Fruit fly (Drosophila melanogaster) whole organism, embryonic: ENCODE results near the gene CG3078.

Source experiments
- Atf3 ChIP-seq: fragments of 200-800 bp; sonication (Bioruptor generic); optimal IDR thresholded peaks from 3 replicates; lab custom pipeline; 2016; ENCODE audit warnings: missing biosample characterization, missing genetic modification characterization
- BEAF-32 ChIP-seq: fragments of 200-800 bp; sonication (Bioruptor generic); optimal IDR thresholded peaks from 3 replicates; lab custom pipeline; 2017; ENCODE audit warnings: missing biosample characterization, missing genetic modification characterization, mild to moderate bottlenecking, moderate library complexity, missing genetic modification reagents
- BtbVII ChIP-seq: fragments of 200-800 bp; sonication (Bioruptor generic); optimal IDR thresholded peaks from 3 replicates; lab custom pipeline; 2017; ENCODE audit warnings: missing biosample characterization, mild to moderate bottlenecking, missing genetic modification characterization
- CG10274 ChIP-seq: fragments of 200-800 bp; sonication (Bioruptor generic); optimal IDR thresholded peaks from 3 replicates; lab custom pipeline; 2017; ENCODE audit warnings: missing biosample characterization, mild to moderate bottlenecking, missing genetic modification characterization
- CG10543 ChIP-seq: fragments of 200-800 bp; sonication (Bioruptor generic); optimal IDR thresholded peaks from 3 replicates; lab custom pipeline; 2017; ENCODE audit warnings: missing biosample characterization, mild to moderate bottlenecking, missing genetic modification characterization, moderate library complexity
- CG11093 ChIP-seq: fragments of 200-800 bp; sonication (Bioruptor generic); IDR thresholded peaks from 3 replicates; pipeline ENCODE4 v1.3.6; 2022; ENCODE audit warnings: missing biosample characterization, missing genetic modification characterization
- CG11696 ChIP-seq: fragments of 200-800 bp; sonication (Bioruptor generic); IDR thresholded peaks from 2 replicates; pipeline ENCODE4 v1.3.6; 2022; ENCODE audit warnings: missing biosample characterization, missing genetic modification characterization
- CG12071 ChIP-seq: fragments of 200-800 bp; sonication (Bioruptor generic); optimal IDR thresholded peaks from 3 replicates; lab custom pipeline; 2018; ENCODE audit warnings: missing biosample characterization, mild to moderate bottlenecking, missing genetic modification characterization
- CG12659 ChIP-seq: fragments of 200-800 bp; sonication (Bioruptor generic); optimal IDR thresholded peaks from 3 replicates; lab custom pipeline; 2017; ENCODE audit warnings: mild to moderate bottlenecking, missing biosample characterization, missing genetic modification reagents, missing genetic modification characterization
- CG13894 ChIP-seq: fragments of 200-800 bp; sonication (Bioruptor generic); optimal IDR thresholded peaks from 3 replicates; lab custom pipeline; 2018; ENCODE audit warnings: missing biosample characterization, mild to moderate bottlenecking, missing genetic modification characterization, moderate library complexity
- CG14050 ChIP-seq: fragments of 200-800 bp; sonication (Bioruptor generic); IDR thresholded peaks from 3 replicates; pipeline ENCODE4 v1.3.6; 2022; ENCODE audit warnings: missing biosample characterization, missing genetic modification characterization
- CG14441 ChIP-seq: fragments of 200-800 bp; sonication (Bioruptor generic); IDR thresholded peaks from 2 replicates; pipeline ENCODE4 v1.3.6; 2022; ENCODE audit warnings: missing biosample characterization, missing genetic modification characterization
- CG15073 ChIP-seq: fragments of 200-800 bp; sonication (Bioruptor generic); optimal IDR thresholded peaks from 2 replicates; lab custom pipeline; 2016; ENCODE audit warnings: missing biosample characterization, missing genetic modification characterization
- CG15601 ChIP-seq: fragments of 200-800 bp; sonication (Bioruptor generic); optimal IDR thresholded peaks from 3 replicates; lab custom pipeline; 2019; ENCODE audit warnings: missing biosample characterization, mild to moderate bottlenecking, missing genetic modification characterization, moderate library complexity
- CG1647 ChIP-seq: fragments of 200-800 bp; sonication (Bioruptor generic); optimal IDR thresholded peaks from 3 replicates; lab custom pipeline; 2016; ENCODE audit warnings: missing biosample characterization, missing genetic modification characterization
- CG16815 ChIP-seq: fragments of 200-800 bp; sonication (Bioruptor generic); optimal IDR thresholded peaks from 3 replicates; lab custom pipeline; 2017; ENCODE audit warnings: missing biosample characterization, mild to moderate bottlenecking, missing genetic modification characterization
- CG18262 ChIP-seq: fragments of 200-800 bp; optimal IDR thresholded peaks from 3 replicates; lab custom pipeline; 2019; ENCODE audit warnings: missing biosample characterization, mild to moderate bottlenecking, missing genetic modification characterization, moderate library complexity
- CG30431 ChIP-seq: fragments of 200-800 bp; sonication (Bioruptor generic); optimal IDR thresholded peaks from 2 replicates; lab custom pipeline; 2017; ENCODE audit warnings: missing biosample characterization, missing genetic modification characterization
- CG34224 ChIP-seq: fragments of 200-800 bp; sonication (Bioruptor generic); IDR thresholded peaks from 3 replicates; pipeline ENCODE4 v1.3.6; 2022; ENCODE audit warnings: missing biosample characterization, missing genetic modification characterization; ENCODE audit not compliant: partially characterized antibody
- CG3995 ChIP-seq: fragments of 200-800 bp; sonication (Bioruptor generic); optimal IDR thresholded peaks from 3 replicates; lab custom pipeline; 2016; ENCODE audit warnings: missing biosample characterization, missing genetic modification characterization
- CG4282 ChIP-seq: fragments of 200-800 bp; sonication (Bioruptor generic); optimal IDR thresholded peaks from 2 replicates; lab custom pipeline; 2016; ENCODE audit warnings: missing biosample characterization, missing genetic modification characterization
- CG4707 ChIP-seq: fragments of 200-800 bp; sonication (Bioruptor generic); optimal IDR thresholded peaks from 2 replicates; lab custom pipeline; 2018; ENCODE audit warnings: missing biosample characterization, mild to moderate bottlenecking, missing genetic modification characterization, moderate library complexity
- CG5245 ChIP-seq: fragments of 200-800 bp; sonication (Bioruptor generic); optimal IDR thresholded peaks from 3 replicates; lab custom pipeline; 2016; ENCODE audit warnings: missing biosample characterization, missing genetic modification characterization
- CG5953 ChIP-seq: fragments of 200-800 bp; sonication (Bioruptor generic); IDR thresholded peaks from 2 replicates; pipeline ENCODE4 v1.3.6; 2022; ENCODE audit warnings: missing biosample characterization, missing genetic modification characterization
- CG7839 ChIP-seq: fragments of 200-800 bp; sonication (Bioruptor generic); optimal IDR thresholded peaks from 3 replicates; lab custom pipeline; 2018; ENCODE audit warnings: missing biosample characterization, mild to moderate bottlenecking, missing genetic modification characterization, moderate library complexity
- D19A ChIP-seq: fragments of 200-800 bp; optimal IDR thresholded peaks from 3 replicates; lab custom pipeline; 2019; ENCODE audit warnings: missing biosample characterization, mild to moderate bottlenecking, missing genetic modification characterization, moderate library complexity
- Dip3 ChIP-seq: fragments of 200-800 bp; sonication (Bioruptor generic); optimal IDR thresholded peaks from 3 replicates; lab custom pipeline; 2016; ENCODE audit warnings: missing biosample characterization, missing genetic modification characterization
- Fer2 ChIP-seq: fragments of 200-800 bp; sonication (Bioruptor generic); optimal IDR thresholded peaks from 2 replicates; lab custom pipeline; 2018; ENCODE audit warnings: missing biosample characterization, mild to moderate bottlenecking, missing genetic modification characterization, moderate library complexity
- HLH4C ChIP-seq: fragments of 200-800 bp; sonication (Bioruptor generic); IDR thresholded peaks from 3 replicates; pipeline ENCODE4 v1.3.6; 2022; ENCODE audit warnings: missing biosample characterization, missing genetic modification characterization; ENCODE audit not compliant: partially characterized antibody
- HLHmδ ChIP-seq: fragments of 200-800 bp; sonication (Bioruptor generic); optimal IDR thresholded peaks from 2 replicates; lab custom pipeline; 2018; ENCODE audit warnings: missing biosample characterization, mild to moderate bottlenecking, missing genetic modification characterization, moderate library complexity
- Jarid2 ChIP-seq: fragments of 200-800 bp; sonication (Bioruptor generic); optimal IDR thresholded peaks from 3 replicates; lab custom pipeline; 2017; ENCODE audit warnings: mild to moderate bottlenecking, missing biosample characterization, missing genetic modification reagents, missing genetic modification characterization
- Myb ChIP-seq: fragments of 200-800 bp; sonication (Bioruptor generic); optimal IDR thresholded peaks from 2 replicates; lab custom pipeline; 2016; ENCODE audit warnings: missing biosample characterization, missing genetic modification characterization
- Nf-YA ChIP-seq: fragments of 200-800 bp; sonication (Bioruptor generic); IDR thresholded peaks from 2 replicates; pipeline ENCODE4 v1.3.6; 2022; ENCODE audit warnings: missing biosample characterization, missing genetic modification characterization
- Oaz ChIP-seq: fragments of 200-800 bp; sonication (Bioruptor generic); IDR thresholded peaks from 2 replicates; pipeline ENCODE4 v1.3.6; 2022; ENCODE audit warnings: missing biosample characterization, missing genetic modification characterization
- Ravus ChIP-seq: fragments of 200-800 bp; sonication (Bioruptor generic); IDR thresholded peaks from 2 replicates; pipeline ENCODE4 v1.3.6; 2022; ENCODE audit warnings: missing biosample characterization, missing genetic modification characterization
- Usf ChIP-seq: fragments of 200-800 bp; sonication (Bioruptor generic); optimal IDR thresholded peaks from 2 replicates; lab custom pipeline; 2017; ENCODE audit warnings: missing genotype, missing biosample characterization, missing genetic modification characterization
- ci ChIP-seq: fragments of 200-800 bp; sonication (Bioruptor generic); IDR thresholded peaks from 3 replicates; pipeline ENCODE4 v1.3.6; 2022; ENCODE audit warnings: missing biosample characterization, missing genetic modification characterization
- danr ChIP-seq: fragments of 200-800 bp; sonication (Bioruptor generic); IDR thresholded peaks from 2 replicates; pipeline ENCODE4 v1.3.6; 2022; ENCODE audit warnings: missing biosample characterization, missing genetic modification characterization
- dmrt99B ChIP-seq: fragments of 200-800 bp; sonication (Bioruptor generic); optimal IDR thresholded peaks from 2 replicates; lab custom pipeline; 2018; ENCODE audit warnings: missing biosample characterization, mild to moderate bottlenecking, missing genetic modification characterization, moderate library complexity
- en ChIP-seq: fragments of 200-800 bp; sonication (Bioruptor generic); optimal IDR thresholded peaks from 2 replicates; lab custom pipeline; 2016; ENCODE audit warnings: missing biosample characterization, missing genetic modification characterization
- h ChIP-seq: fragments of >200 bp; optimal IDR thresholded peaks from 2 replicates; lab custom pipeline; 2017
- her ChIP-seq: fragments of 200-800 bp; sonication (Bioruptor generic); optimal IDR thresholded peaks from 2 replicates; lab custom pipeline; 2016; ENCODE audit warnings: missing biosample characterization, missing genetic modification characterization
- mld ChIP-seq: fragments of 200-800 bp; sonication (Bioruptor generic); IDR thresholded peaks from 3 replicates; pipeline ENCODE4 v1.3.6; 2022; ENCODE audit warnings: missing biosample characterization, missing genetic modification characterization; ENCODE audit not compliant: partially characterized antibody
- otp ChIP-seq: fragments of 200-800 bp; sonication (Bioruptor generic); IDR thresholded peaks from 3 replicates; pipeline ENCODE4, ENCODE4 v1.3.6; 2022; ENCODE audit warnings: missing biosample characterization, missing genetic modification characterization
- pum ChIP-seq: fragments of 200-800 bp; sonication (Bioruptor generic); optimal IDR thresholded peaks from 2 replicates; lab custom pipeline; 2016; ENCODE audit warnings: missing biosample characterization, missing genetic modification characterization
- ro ChIP-seq: fragments of 200-800 bp; sonication (Bioruptor generic); IDR thresholded peaks from 2 replicates; pipeline ENCODE4 v1.3.6; 2022; ENCODE audit warnings: missing biosample characterization, missing genetic modification characterization
- sd ChIP-seq: fragments of 200-800 bp; sonication (Bioruptor generic); optimal IDR thresholded peaks from 3 replicates; lab custom pipeline; 2018; ENCODE audit warnings: missing biosample characterization, mild to moderate bottlenecking, missing genetic modification characterization, moderate library complexity
- tin ChIP-seq: fragments of 200-800 bp; sonication (Bioruptor generic); optimal IDR thresholded peaks from 3 replicates; lab custom pipeline; 2016; ENCODE audit warnings: missing biosample characterization, missing genetic modification characterization
- twi ChIP-seq: fragments of 200-800 bp; optimal IDR thresholded peaks from 2 replicates; lab custom pipeline; 2019; ENCODE audit warnings: missing biosample characterization, mild to moderate bottlenecking, missing genetic modification characterization, moderate library complexity

The CG3078 gene

DNA sequence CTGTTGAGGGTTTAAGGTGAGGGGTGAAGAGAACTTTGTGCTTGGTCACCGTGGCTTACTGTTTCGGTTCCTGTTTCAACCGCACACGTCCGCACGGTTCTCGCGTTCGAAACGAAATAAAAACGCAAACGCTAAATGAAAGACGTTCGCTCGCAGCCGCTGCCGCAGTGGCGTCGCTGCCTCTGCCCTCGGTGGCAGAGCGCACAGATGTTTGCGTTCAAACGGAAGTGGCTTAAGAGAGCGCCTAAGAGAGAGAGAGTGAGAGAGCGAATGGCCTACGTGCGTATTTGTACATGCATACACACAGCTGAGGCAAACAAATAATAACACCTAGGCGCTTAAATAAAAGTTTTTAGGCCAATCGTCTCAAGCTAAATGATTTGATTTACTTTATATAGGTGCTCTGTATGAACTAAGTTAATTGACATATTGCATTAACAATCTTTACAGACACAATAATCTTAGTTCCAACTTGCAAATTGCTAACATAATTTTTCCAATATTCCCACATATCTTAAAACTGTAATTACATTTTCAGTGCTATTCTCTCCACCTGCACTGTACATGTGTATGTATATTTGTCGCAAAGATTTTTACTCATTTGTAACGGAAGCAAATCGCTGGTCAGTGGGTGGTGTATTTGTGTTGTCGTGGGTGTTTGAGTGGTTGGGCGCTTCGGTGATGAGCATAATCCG, 33.8 kb upstream of the CG3078 start, which contains the start of gene CG2865 (continued):
- TF ChIP-seq Ravus (GFP tag; lab: Robert Waterston, UW) = peak; percentile 62
- peak; percentile 68 for TF ChIP-seq CG4707
- peak; percentile 82 for TF ChIP-seq Usf (GFP tag; lab: Kevin White, UChicago)
- peak; percentile 92 for TF ChIP-seq CG12071 (GFP tag; lab: Kevin White, UChicago)
- TF ChIP-seq D19A (tag; lab: Kevin White, UChicago) = peak; percentile 92
- TF ChIP-seq CG4282 (GFP tag; lab: Kevin White, UChicago) = peak; percentile 76
- TF ChIP-seq Myb (GFP tag; lab: Kevin White, UChicago) = peak; percentile 82
- peak; percentile 94 for TF ChIP-seq Fer2
- TF ChIP-seq Nf-YA = peak; percentile 65; the same call in 1 of the 2 replicates
- TF ChIP-seq ro (GFP tag; lab: Robert Waterston, UW) = no peak; the same call in 1 of the 2 replicates
- peak; percentile 99 for TF ChIP-seq CG11696 (GFP tag; lab: Robert Waterston, UW)
- peak; percentile 97 for TF ChIP-seq BtbVII (GFP tag; lab: Kevin White, UChicago)
- peak; percentile 83 for TF ChIP-seq Oaz (GFP tag; lab: Robert Waterston, UW)
- TF ChIP-seq HLH4C (GFP tag; lab: Robert Waterston, UW) = no peak
- peak; percentile 74; the same call in 2 of the 3 replicates for TF ChIP-seq CG11093
- TF ChIP-seq CG5953 (GFP tag; lab: Robert Waterston, UW) = peak; percentile 59; the same call in 1 of the 2 replicates
- TF ChIP-seq twi (tag; lab: Kevin White, UChicago) = peak; percentile 91
- TF ChIP-seq h = no peak
- TF ChIP-seq BEAF-32 (GFP tag; lab: Kevin White, UChicago) = peak; percentile 7
- peak; percentile 87 for TF ChIP-seq ci
- TF ChIP-seq CG3995 (GFP tag; lab: Kevin White, UChicago) = peak; percentile 72
- peak; percentile 75 for TF ChIP-seq en (GFP tag; lab: Kevin White, UChicago)
- peak; percentile 79 for TF ChIP-seq CG10274 (GFP tag; lab: Kevin White, UChicago)
- peak; percentile 96 for TF ChIP-seq CG13894 (tag; lab: Kevin White, UChicago)
- TF ChIP-seq tin = peak; percentile 87
- TF ChIP-seq CG14050 (GFP tag; lab: Robert Waterston, UW) = peak; percentile 78
- peak; percentile 95 for TF ChIP-seq CG18262 (tag; lab: Kevin White, UChicago)
- peak; percentile 98 for TF ChIP-seq CG10543
- TF ChIP-seq Dip3 (GFP tag; lab: Kevin White, UChicago) = peak; percentile 89
- peak; percentile 92 for TF ChIP-seq sd (tag; lab: Kevin White, UChicago)
- TF ChIP-seq pum (GFP tag; lab: Kevin White, UChicago) = peak; percentile 92
- TF ChIP-seq CG30431 (GFP tag; lab: Kevin White, UChicago) = peak; percentile 80
- TF ChIP-seq CG14441 (GFP tag; lab: Robert Waterston, UW) = peak; percentile 82
- TF ChIP-seq CG15073 (GFP tag; lab: Kevin White, UChicago) = peak; percentile 49
- peak; percentile 97 for TF ChIP-seq dmrt99B (tag; lab: Kevin White, UChicago)
- TF ChIP-seq HLHmδ = peak; percentile 53
- TF ChIP-seq CG7839 (tag; lab: Kevin White, UChicago) = peak; percentile 97
- peak; percentile 97 for TF ChIP-seq CG12659
- TF ChIP-seq CG16815 (GFP tag; lab: Kevin White, UChicago) = peak; percentile 88
- TF ChIP-seq CG34224 (GFP tag; lab: Robert Waterston, UW) = no peak; the same call in 2 of the 3 replicates
- peak; percentile 46; the same call in 1 of the 3 replicates for TF ChIP-seq otp (GFP tag; lab: Robert Waterston, UW)
- peak; percentile 80 for TF ChIP-seq CG1647 (GFP tag; lab: Kevin White, UChicago)
- TF ChIP-seq her (GFP tag; lab: Kevin White, UChicago) = peak; percentile 89
- peak; percentile 71 for TF ChIP-seq CG5245
- peak; percentile 93 for TF ChIP-seq Jarid2 (GFP tag; lab: Kevin White, UChicago)
- peak; percentile 77 for TF ChIP-seq Atf3 (GFP tag; lab: Kevin White, UChicago)
- no peak for TF ChIP-seq mld
- TF ChIP-seq danr (GFP tag; lab: Robert Waterston, UW) = peak; percentile 76
- peak; percentile 95 for TF ChIP-seq CG15601 (tag; lab: Kevin White, UChicago)
